Worm (Caenorhabditis elegans) whole organism, L2 larva: ENCODE measurements around the gene nhr-3.
A peak's percentile ranks its signal among the peaks of the same experiment; 100 is the strongest.

Experiments used
- C34F6.9 ChIP-seq: fragments of 150-350 bp; optimal IDR thresholded peaks from 2 replicates; lab custom pipeline; 2014; ENCODE audit warnings: missing biosample characterization, missing genetic modification characterization
- F13H6.1 ChIP-seq: sonication (generic microtip); optimal IDR thresholded peaks from 2 replicates; lab custom pipeline; 2016; ENCODE audit warnings: missing genetic modification characterization, missing compliant biosample characterization
- R02D3.7 ChIP-seq: fragments of 150-350 bp; optimal IDR thresholded peaks from 2 replicates; lab custom pipeline; 2014; ENCODE audit warnings: missing biosample characterization, missing genetic modification characterization
- Y55F3AM.14 ChIP-seq: fragments of 200-800 bp; sonication (Bioruptor generic); optimal IDR thresholded peaks from 2 replicates; lab custom pipeline; 2018; ENCODE audit warnings: mild to moderate bottlenecking, missing genetic modification characterization, missing compliant biosample characterization
- ZK546.5 ChIP-seq: sonication (generic microtip); optimal IDR thresholded peaks from 2 replicates; lab custom pipeline; 2017; ENCODE audit warnings: missing biosample characterization, missing genetic modification characterization
- alr-1 ChIP-seq: fragments of 150-350 bp; optimal IDR thresholded peaks from 2 replicates; lab custom pipeline; 2014; ENCODE audit warnings: missing biosample characterization, missing genetic modification characterization
- aly-2 ChIP-seq: fragments of 150-350 bp; optimal IDR thresholded peaks from 2 replicates; lab custom pipeline; 2014; ENCODE audit warnings: missing biosample characterization, missing genetic modification characterization
- ama-1 ChIP-seq: fragments of 150-350 bp; optimal IDR thresholded peaks from 2 replicates; lab custom pipeline; 2018; ENCODE audit warnings: inconsistent platforms
- blmp-1 ChIP-seq: sonication (generic microtip); optimal IDR thresholded peaks from 2 replicates; lab custom pipeline; 2017; ENCODE audit warnings: missing genetic modification characterization, mild to moderate bottlenecking, missing compliant biosample characterization, antibody characterized with exemption, moderate library complexity; ENCODE audit not compliant: insufficient read depth
- ceh-16 ChIP-seq: fragments of 150-350 bp; optimal IDR thresholded peaks from 2 replicates; lab custom pipeline; 2014; ENCODE audit warnings: missing biosample characterization, missing genetic modification characterization
- ceh-82 ChIP-seq: fragments of 150-350 bp; optimal IDR thresholded peaks from 2 replicates; lab custom pipeline; 2014; ENCODE audit warnings: missing biosample characterization, missing genetic modification characterization
- crh-2 ChIP-seq: sonication (generic microtip); optimal IDR thresholded peaks from 2 replicates; lab custom pipeline; 2017; ENCODE audit warnings: missing biosample characterization, missing genetic modification characterization
- dmd-4 ChIP-seq: sonication (generic microtip); optimal IDR thresholded peaks from 2 replicates; lab custom pipeline; 2017; ENCODE audit warnings: missing biosample characterization, missing genetic modification characterization
- egl-27 ChIP-seq: sonication (generic microtip); optimal IDR thresholded peaks from 3 replicates; lab custom pipeline; 2017; ENCODE audit warnings: missing biosample characterization, missing genetic modification reagents, missing genetic modification characterization
- elt-1 ChIP-seq: fragments of 150-350 bp; optimal IDR thresholded peaks from 2 replicates; lab custom pipeline; 2014; ENCODE audit warnings: missing biosample characterization, missing genetic modification characterization
- elt-3 ChIP-seq: sonication (generic microtip); optimal IDR thresholded peaks from 2 replicates; lab custom pipeline; 2017; ENCODE audit warnings: missing biosample characterization, missing genetic modification characterization
- fos-1 ChIP-seq: fragments of 150-350 bp; optimal IDR thresholded peaks from 2 replicates; lab custom pipeline; 2014; ENCODE audit warnings: missing biosample characterization, missing genetic modification characterization
- gmeb-1 ChIP-seq: fragments of 150-350 bp; optimal IDR thresholded peaks from 2 replicates; lab custom pipeline; 2014; ENCODE audit warnings: missing biosample characterization, missing genetic modification characterization
- lin-11 ChIP-seq: fragments of 150-350 bp; sonication (generic microtip); optimal IDR thresholded peaks from 2 replicates; lab custom pipeline; 2014; ENCODE audit warnings: missing biosample characterization, missing genetic modification characterization, inconsistent platforms, mixed read lengths
- lin-13 ChIP-seq: fragments of 150-350 bp; optimal IDR thresholded peaks from 2 replicates; lab custom pipeline; 2014; ENCODE audit warnings: missing biosample characterization, missing genetic modification reagents, missing genetic modification characterization
- lin-39 ChIP-seq: fragments of 150-350 bp; optimal IDR thresholded peaks from 2 replicates; lab custom pipeline; 2014; ENCODE audit warnings: missing biosample characterization, missing genetic modification reagents, missing genetic modification characterization
- lsy-2 ChIP-seq, 2 experiments: fragments of 150-350 bp in 1 of 2; sonication (generic microtip) in 1 of 2; optimal IDR thresholded peaks; 2 replicates each; lab custom pipeline; 2014 to 2017; ENCODE audit warnings: missing biosample characterization in 2 of 2, missing genetic modification characterization in 2 of 2
- mbf-1 ChIP-seq: sonication (generic microtip); optimal IDR thresholded peaks from 2 replicates; lab custom pipeline; 2017; ENCODE audit warnings: missing biosample characterization, missing genetic modification characterization
- mdl-1 ChIP-seq, 2 experiments: fragments of 150-350 bp in 1 of 2; sonication (generic microtip) in 1 of 2; optimal IDR thresholded peaks; 2 replicates each; lab custom pipeline; 2017; ENCODE audit warnings: missing biosample characterization in 2 of 2, missing genetic modification characterization in 2 of 2
- nhr-10 ChIP-seq: sonication (generic microtip); optimal IDR thresholded peaks from 2 replicates; lab custom pipeline; 2017; ENCODE audit warnings: missing biosample characterization, missing genetic modification characterization
- nhr-11 ChIP-seq: fragments of 150-350 bp; optimal IDR thresholded peaks from 2 replicates; lab custom pipeline; 2014; ENCODE audit warnings: missing biosample characterization, missing genetic modification characterization
- nhr-12 ChIP-seq: fragments of 150-350 bp; optimal IDR thresholded peaks from 2 replicates; lab custom pipeline; 2014; ENCODE audit warnings: missing biosample characterization, missing genetic modification characterization
- nhr-129 ChIP-seq: fragments of 150-350 bp; optimal IDR thresholded peaks from 2 replicates; lab custom pipeline; 2014; ENCODE audit warnings: missing biosample characterization, missing genetic modification characterization
- nhr-21 ChIP-seq: fragments of 150-350 bp; optimal IDR thresholded peaks from 2 replicates; lab custom pipeline; 2014; ENCODE audit warnings: missing biosample characterization, missing genetic modification characterization
- nhr-237 ChIP-seq: fragments of 150-350 bp; optimal IDR thresholded peaks from 2 replicates; lab custom pipeline; 2014; ENCODE audit warnings: missing biosample characterization, missing genetic modification characterization
- nhr-25 ChIP-seq: fragments of 150-350 bp; sonication (generic microtip); optimal IDR thresholded peaks from 3 replicates; lab custom pipeline; 2014; ENCODE audit warnings: missing biosample characterization, missing genetic modification characterization
- nhr-6 ChIP-seq: fragments of 150-350 bp; optimal IDR thresholded peaks from 2 replicates; lab custom pipeline; 2014; ENCODE audit warnings: missing biosample characterization, missing genetic modification characterization
- nhr-77 ChIP-seq: fragments of 150-350 bp; optimal IDR thresholded peaks from 2 replicates; lab custom pipeline; 2014; ENCODE audit warnings: missing biosample characterization, missing genetic modification characterization
- peb-1 ChIP-seq: fragments of 150-350 bp; optimal IDR thresholded peaks from 2 replicates; lab custom pipeline; 2014; ENCODE audit warnings: missing biosample characterization, missing genetic modification characterization
- sem-4 ChIP-seq: fragments of 150-350 bp; optimal IDR thresholded peaks from 2 replicates; lab custom pipeline; 2014; ENCODE audit warnings: missing biosample characterization, missing genetic modification reagents, missing genetic modification characterization
- skn-1 ChIP-seq: sonication (generic microtip); optimal IDR thresholded peaks from 2 replicates; lab custom pipeline; 2017; ENCODE audit warnings: missing biosample characterization, missing genetic modification characterization
- sma-3 ChIP-seq: sonication (generic microtip); optimal IDR thresholded peaks from 2 replicates; lab custom pipeline; 2016; ENCODE audit warnings: missing genetic modification reagents, missing genetic modification characterization, missing compliant biosample characterization
- sma-9 ChIP-seq, 2 experiments: fragments of 150-350 bp in 1 of 2; sonication (generic microtip) in 1 of 2; optimal IDR thresholded peaks; 2 replicates each; lab custom pipeline; 2014 to 2016; ENCODE audit warnings: missing genetic modification characterization in 2 of 2, mild to moderate bottlenecking in 1 of 2, missing biosample characterization in 1 of 2, missing compliant biosample characterization in 1 of 2, missing genetic modification reagents in 1 of 2, moderate library complexity in 1 of 2
- unc-39 ChIP-seq: fragments of 150-350 bp; optimal IDR thresholded peaks from 2 replicates; lab custom pipeline; 2014; ENCODE audit warnings: missing biosample characterization, missing genetic modification characterization
- unc-55 ChIP-seq: fragments of 150-350 bp; sonication (generic microtip); optimal IDR thresholded peaks from 3 replicates; lab custom pipeline; 2014; ENCODE audit warnings: missing biosample characterization, missing genetic modification reagents, missing genetic modification characterization
- unc-62 ChIP-seq: fragments of 150-350 bp; optimal IDR thresholded peaks from 2 replicates; lab custom pipeline; 2014; ENCODE audit warnings: missing biosample characterization, missing genetic modification reagents, missing genetic modification characterization
- zag-1 ChIP-seq: fragments of 150-350 bp; optimal IDR thresholded peaks from 2 replicates; lab custom pipeline; 2014; ENCODE audit warnings: missing biosample characterization, missing genetic modification characterization
- ztf-1 ChIP-seq: fragments of 200-800 bp; sonication (Bioruptor generic); conservative IDR thresholded peaks from 2 replicates; pipeline ENCODE4 v1.3.6; 2022; ENCODE audit warnings: missing genetic modification characterization, missing compliant biosample characterization
- ztf-11 ChIP-seq: sonication (generic microtip); optimal IDR thresholded peaks from 2 replicates; lab custom pipeline; 2017; ENCODE audit warnings: missing biosample characterization, missing genetic modification characterization
- ztf-4 ChIP-seq: fragments of 150-350 bp; optimal IDR thresholded peaks from 2 replicates; lab custom pipeline; 2014; ENCODE audit warnings: missing biosample characterization, missing genetic modification characterization

The nhr-3 gene

DNA sequence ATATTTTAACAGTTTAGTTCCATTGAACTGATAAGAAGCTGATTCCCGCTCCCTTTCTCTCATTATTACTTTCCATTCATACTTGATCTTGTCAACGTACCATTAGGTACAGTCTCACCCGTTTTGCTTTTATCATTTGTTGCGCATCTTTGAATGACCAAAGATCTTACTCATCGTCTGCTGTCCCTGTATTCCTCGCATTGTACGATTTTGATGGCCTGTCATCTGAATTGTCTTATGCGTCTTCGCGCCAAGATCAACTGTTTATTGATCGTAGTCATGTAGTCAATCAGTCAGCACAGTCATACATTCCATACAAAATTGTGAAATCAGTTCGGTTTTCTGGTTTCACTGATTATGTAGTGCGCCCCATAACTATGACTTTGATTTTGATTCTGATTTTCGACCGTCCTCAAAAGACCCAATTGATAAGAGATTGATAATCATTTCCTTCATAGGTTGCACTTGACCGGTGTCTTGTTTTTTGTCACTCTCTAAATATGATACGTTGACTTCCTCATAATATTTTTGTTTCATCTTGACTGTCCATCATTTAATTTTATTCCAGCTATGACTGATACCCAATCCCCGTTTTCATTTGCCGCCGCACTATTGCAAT is at the start of gene nhr-3:
Gene nhr-3 (plus strand): TSS at position 569 of the 619 bp plus-strand sequence.
- TF ChIP-seq crh-2 (tag; lab: Kevin White, UChicago) (peak; percentile 49), blmp-1 (tag; lab: Kevin White, UChicago) (peak; percentile 79), R02D3.7 (tag; lab: Kevin White, UChicago) (no peak), fos-1 (tag; lab: Kevin White, UChicago) (peak; percentile 13), sma-9 (GFP tag; optimal IDR thresholded peaks at IDR 0.05; lab: Kevin White, UChicago) (peak; percentile 47), sma-9 (tag; optimal IDR thresholded peaks at IDR 0.05; lab: Kevin White, UChicago) (no peak), nhr-6 (tag; lab: Kevin White, UChicago) (peak; percentile 22), nhr-129 (tag; lab: Kevin White, UChicago) (peak; percentile 2), sma-3 (GFP tag; lab: Kevin White, UChicago) (peak; percentile 60), nhr-25 (peak; percentile 37), egl-27 (no peak), zag-1 (no peak)

DNA sequence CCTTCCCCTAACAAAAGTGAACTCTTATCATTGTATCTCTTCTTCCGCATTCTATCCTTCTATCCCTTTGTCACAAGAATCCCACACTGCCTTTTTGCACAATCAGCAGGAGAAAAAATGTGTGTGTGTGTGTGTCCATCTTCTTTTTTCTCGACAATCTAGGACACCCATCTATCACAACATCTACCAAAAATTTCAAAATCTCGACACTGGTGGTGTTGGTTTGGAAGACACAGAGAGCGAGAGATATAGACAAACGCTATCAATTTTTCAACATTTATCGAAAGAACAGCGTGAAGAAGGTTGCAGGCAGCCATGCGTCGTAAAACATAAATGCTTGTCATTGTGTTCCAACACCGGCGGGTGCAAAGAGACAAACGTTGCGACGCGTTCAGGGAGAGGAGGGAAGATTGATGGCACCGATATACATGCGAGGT is 49.5 kb upstream of the nhr-3 start:
- TF ChIP-seq nhr-12 (tag; lab: Kevin White, UChicago) (no peak), elt-1 (tag; lab: Kevin White, UChicago) (peak; percentile 46), unc-55 (no peak), nhr-21 (tag; lab: Kevin White, UChicago) (peak; percentile 84), ztf-1 (GFP tag; lab: Robert Waterston, UW) (no peak), mbf-1 (tag; lab: Kevin White, UChicago) (no peak), sma-9 (GFP tag; optimal IDR thresholded peaks at IDR 0.05; lab: Kevin White, UChicago) (peak; percentile 93), sma-9 (tag; optimal IDR thresholded peaks at IDR 0.05; lab: Kevin White, UChicago) (no peak), nhr-11 (tag; lab: Kevin White, UChicago) (no peak), Y55F3AM.14 (GFP tag; lab: Kevin White, UChicago) (no peak), blmp-1 (tag; lab: Kevin White, UChicago) (peak; percentile 73), nhr-77 (tag; lab: Kevin White, UChicago) (no peak), F13H6.1 (peak; percentile 81), unc-62 (GFP tag; lab: Kevin White, UChicago) (peak; percentile 74), egl-27 (peak; percentile 91), lsy-2 (tag; optimal IDR thresholded peaks at IDR 0.05; lab: Kevin White, UChicago) (peak in 1 of 2 experiments; percentile 64), ztf-11 (tag; lab: Kevin White, UChicago) (no peak), aly-2 (tag; lab: Kevin White, UChicago) (no peak), sem-4 (tag; lab: Kevin White, UChicago) (peak; percentile 78), crh-2 (tag; lab: Kevin White, UChicago) (peak; percentile 46), ceh-16 (peak; percentile 67), ama-1 (no peak), nhr-237 (tag; lab: Kevin White, UChicago) (no peak), ZK546.5 (tag; lab: Kevin White, UChicago) (no peak), ztf-4 (tag; lab: Kevin White, UChicago) (peak; percentile 24), mdl-1 (tag; optimal IDR thresholded peaks at IDR 0.05; lab: Kevin White, UChicago) (peak in 1 of 2 experiments; percentile 10), nhr-6 (tag; lab: Kevin White, UChicago) (peak; percentile 51), peb-1 (tag; lab: Kevin White, UChicago) (no peak), elt-3 (tag; lab: Kevin White, UChicago) (no peak), dmd-4 (tag; lab: Kevin White, UChicago) (no peak), sma-3 (GFP tag; lab: Kevin White, UChicago) (peak; percentile 66), skn-1 (tag; lab: Kevin White, UChicago) (no peak), nhr-10 (no peak), unc-39 (tag; lab: Kevin White, UChicago) (no peak), C34F6.9 (tag; lab: Kevin White, UChicago) (peak; percentile 49), lin-11 (tag; lab: Kevin White, UChicago) (no peak), lin-39 (tag; lab: Kevin White, UChicago) (no peak), nhr-129 (tag; lab: Kevin White, UChicago) (peak; percentile 82), alr-1 (no peak), zag-1 (no peak), fos-1 (tag; lab: Kevin White, UChicago) (peak; percentile 53), nhr-25 (peak; percentile 88), lin-13 (GFP tag; lab: Kevin White, UChicago) (peak; percentile 24), ceh-82 (tag; lab: Kevin White, UChicago) (no peak), gmeb-1 (tag; lab: Kevin White, UChicago) (no peak)
